Fruit fly (Drosophila melanogaster) S2 (cell line): ENCODE measurements around the gene CG31974.

ENCODE experiments used
- CG8478 ChIP-seq: fragments of >200 bp; optimal IDR thresholded peaks from 2 replicates; lab custom pipeline; 2018
- CTCF ChIP-seq, 2 experiments: fragments of >200 bp; optimal IDR thresholded peaks; 2 replicates each; lab custom pipeline; 2018

Gene CG31974

dm6 chr2L:109098-109799 lies 33.6 kb downstream of the CG31974 start:
- no peak for TF ChIP-seq CG8478 (lab: Kevin White, UChicago)
- no peak for TF ChIP-seq CTCF (optimal IDR thresholded peaks at IDR 0.05; lab: Kevin White, UChicago)

- TF ChIP-seq CG8478 (lab: Kevin White, UChicago), result no peak
- peak in 1 of 2 experiments; percentile 2 for TF ChIP-seq CTCF (optimal IDR thresholded peaks at IDR 0.05; lab: Kevin White, UChicago)
Measured at dm6 chr2L:107476-108436, 35.1 kb downstream of the CG31974 start.

- TF ChIP-seq CG8478 (lab: Kevin White, UChicago), result no peak
- no peak for TF ChIP-seq CTCF (optimal IDR thresholded peaks at IDR 0.05; lab: Kevin White, UChicago)
Measured at dm6 chr2L:107032-107431, 35.9 kb downstream of the CG31974 start.

dm6 chr2L:106540-106939 lies 36.4 kb downstream of the CG31974 start, which contains the start of the genes Nhe1 and Sam-S:
Gene Nhe1, minus strand, starts transcription at chr2L:106732.
Gene Sam-S, plus strand, starts transcription at chr2L:106903.
- TF ChIP-seq CTCF (optimal IDR thresholded peaks at IDR 0.05; lab: Kevin White, UChicago) (no peak), CG8478 (lab: Kevin White, UChicago) (no peak)

- peak; percentile 24 to 38 for TF ChIP-seq CTCF (optimal IDR thresholded peaks at IDR 0.05; lab: Kevin White, UChicago)
- TF ChIP-seq CG8478 (lab: Kevin White, UChicago), result no peak
Measured at dm6 chr2L:102161-102761, 40.6 kb downstream of the CG31974 start, which contains the start of gene Creld. Gene Creld, plus strand, starts transcription at chr2L:102380.

dm6 chr2L:94639-95059 lies 48.2 kb downstream of the CG31974 start, which contains the start of gene Zir:
Gene Zir, plus strand, starts transcription at chr2L:94739.
- TF ChIP-seq CTCF (optimal IDR thresholded peaks at IDR 0.05; lab: Kevin White, UChicago) (no peak), CG8478 (lab: Kevin White, UChicago) (no peak)

dm6 chr2L:94096-94495 lies 48.8 kb downstream of the CG31974 start:
- TF ChIP-seq CG8478 (lab: Kevin White, UChicago) (no peak), CTCF (optimal IDR thresholded peaks at IDR 0.05; lab: Kevin White, UChicago) (no peak)

- no peak for TF ChIP-seq CG8478 (lab: Kevin White, UChicago)
- TF ChIP-seq CTCF (optimal IDR thresholded peaks at IDR 0.05; lab: Kevin White, UChicago), result no peak
Measured at dm6 chr2L:92993-93392, 49.9 kb downstream of the CG31974 start.

dm6 chr2L:91830-92229 lies 51.1 kb downstream of the CG31974 start:
- TF ChIP-seq CG8478 (lab: Kevin White, UChicago), result no peak
- TF ChIP-seq CTCF (optimal IDR thresholded peaks at IDR 0.05; lab: Kevin White, UChicago), result no peak

dm6 chr2L:91333-91732 lies 51.6 kb downstream of the CG31974 start:
- TF ChIP-seq CTCF (optimal IDR thresholded peaks at IDR 0.05; lab: Kevin White, UChicago), result no peak
- TF ChIP-seq CG8478 (lab: Kevin White, UChicago), result no peak
